Fruit fly (Drosophila melanogaster) whole organism, embryonic: ENCODE measurements around the gene ppk24.

ENCODE experiments used
- Aef1 ChIP-seq: fragments of 200-800 bp; sonication (Bioruptor generic); IDR thresholded peaks from 3 replicates; pipeline ENCODE4 v1.3.6; 2022; ENCODE audit warnings: missing biosample characterization, missing genetic modification characterization
- Antp ChIP-seq: fragments of 200-800 bp; sonication (Bioruptor generic); optimal IDR thresholded peaks from 3 replicates; lab custom pipeline; 2016; ENCODE audit warnings: missing biosample characterization, missing genetic modification characterization
- BtbVII ChIP-seq: fragments of 200-800 bp; sonication (Bioruptor generic); optimal IDR thresholded peaks from 3 replicates; lab custom pipeline; 2017; ENCODE audit warnings: missing biosample characterization, mild to moderate bottlenecking, missing genetic modification characterization
- CG10147 ChIP-seq: fragments of 200-800 bp; sonication (Bioruptor generic); optimal IDR thresholded peaks from 2 replicates; lab custom pipeline; 2019; ENCODE audit warnings: missing biosample characterization, mild to moderate bottlenecking, missing genetic modification characterization, moderate library complexity
- CG10654 ChIP-seq: fragments of 200-800 bp; sonication (Bioruptor generic); optimal IDR thresholded peaks from 2 replicates; lab custom pipeline; 2016; ENCODE audit warnings: missing biosample characterization, missing genetic modification characterization
- CG11398 ChIP-seq: fragments of 200-800 bp; sonication (Bioruptor generic); optimal IDR thresholded peaks from 2 replicates; lab custom pipeline; 2016; ENCODE audit warnings: missing biosample characterization, missing genetic modification characterization
- CG11723 ChIP-seq: fragments of 200-800 bp; sonication (Bioruptor generic); optimal IDR thresholded peaks from 2 replicates; lab custom pipeline; 2017; ENCODE audit warnings: missing biosample characterization, mild to moderate bottlenecking, missing genetic modification characterization
- CG12659 ChIP-seq: fragments of 200-800 bp; sonication (Bioruptor generic); optimal IDR thresholded peaks from 3 replicates; lab custom pipeline; 2017; ENCODE audit warnings: mild to moderate bottlenecking, missing biosample characterization, missing genetic modification reagents, missing genetic modification characterization
- CG13123 ChIP-seq: fragments of 200-800 bp; sonication (Bioruptor generic); optimal IDR thresholded peaks from 2 replicates; lab custom pipeline; 2016; ENCODE audit warnings: missing biosample characterization, missing genetic modification characterization
- CG14965 ChIP-seq: fragments of 200-800 bp; sonication (Bioruptor generic); optimal IDR thresholded peaks from 2 replicates; lab custom pipeline; 2016; ENCODE audit warnings: missing biosample characterization, missing genetic modification characterization, borderline replicate concordance
- CG18619 ChIP-seq: fragments of 200-800 bp; sonication (Bioruptor generic); optimal IDR thresholded peaks from 3 replicates; lab custom pipeline; 2017; ENCODE audit warnings: missing biosample characterization, mild to moderate bottlenecking, missing genetic modification characterization
- CG2199 ChIP-seq: fragments of 200-800 bp; sonication (Bioruptor generic); IDR thresholded peaks from 3 replicates; pipeline ENCODE4 v1.3.6; 2022; ENCODE audit warnings: missing biosample characterization, missing genetic modification characterization
- CG2875 ChIP-seq: fragments of 200-800 bp; sonication (Bioruptor generic); optimal IDR thresholded peaks from 2 replicates; lab custom pipeline; 2017; ENCODE audit warnings: missing biosample characterization, mild to moderate bottlenecking, missing genetic modification characterization, missing genetic modification reagents
- CG5180 ChIP-seq: fragments of 200-800 bp; sonication (Bioruptor generic); optimal IDR thresholded peaks from 3 replicates; lab custom pipeline; 2017; ENCODE audit warnings: missing biosample characterization, missing genetic modification characterization, mild to moderate bottlenecking, moderate library complexity, missing genetic modification reagents
- CG7928 ChIP-seq: fragments of 200-800 bp; sonication (Bioruptor generic); optimal IDR thresholded peaks from 2 replicates; lab custom pipeline; 2017; ENCODE audit warnings: missing biosample characterization, mild to moderate bottlenecking, missing genetic modification characterization
- CG7963 ChIP-seq: fragments of 200-800 bp; sonication (Bioruptor generic); IDR thresholded peaks from 3 replicates; pipeline ENCODE4 v1.3.6; 2022; ENCODE audit warnings: missing biosample characterization, missing genetic modification characterization; ENCODE audit not compliant: partially characterized antibody
- CG8089 ChIP-seq: fragments of 200-800 bp; sonication (Bioruptor generic); optimal IDR thresholded peaks from 3 replicates; lab custom pipeline; 2016; ENCODE audit warnings: missing biosample characterization, missing genetic modification characterization
- CG8359 ChIP-seq: fragments of 200-800 bp; sonication (Bioruptor generic); optimal IDR thresholded peaks from 2 replicates; lab custom pipeline; 2017; ENCODE audit warnings: missing biosample characterization, mild to moderate bottlenecking, missing genetic modification characterization, borderline replicate concordance
- CG8765 ChIP-seq: fragments of 200-800 bp; sonication (Bioruptor generic); IDR thresholded peaks from 2 replicates; pipeline ENCODE4 v1.3.6; 2022; ENCODE audit warnings: missing biosample characterization, missing genetic modification characterization
- CG9932 ChIP-seq: fragments of 200-800 bp; sonication (Bioruptor generic); IDR thresholded peaks from 2 replicates; pipeline ENCODE4 v1.3.6; 2022; ENCODE audit warnings: missing biosample characterization, missing genetic modification characterization
- Camta ChIP-seq: fragments of 200-800 bp; sonication (Bioruptor generic); optimal IDR thresholded peaks from 2 replicates; lab custom pipeline; 2016; ENCODE audit warnings: missing biosample characterization, missing genetic modification characterization
- Doc2 ChIP-seq: fragments of 200-800 bp; sonication (Bioruptor generic); IDR thresholded peaks from 2 replicates; pipeline ENCODE4 v1.3.6; 2022; ENCODE audit warnings: missing biosample characterization, missing genetic modification characterization
- Dref ChIP-seq: fragments of 200-800 bp; sonication (Bioruptor generic); IDR thresholded peaks from 2 replicates; pipeline ENCODE4 v1.3.6; 2022; ENCODE audit warnings: missing biosample characterization, missing genetic modification characterization
- Fer3 ChIP-seq: fragments of 200-800 bp; sonication (Bioruptor generic); optimal IDR thresholded peaks from 2 replicates; lab custom pipeline; 2018; ENCODE audit warnings: missing biosample characterization, mild to moderate bottlenecking, missing genetic modification characterization, moderate library complexity
- Gug ChIP-seq: fragments of 200-800 bp; sonication (Bioruptor generic); IDR thresholded peaks from 4 replicates; pipeline ENCODE4 v1.3.6; 2022; ENCODE audit warnings: missing biosample characterization, missing genetic modification characterization
- MBD-R2 ChIP-seq: fragments of 200-800 bp; sonication (Bioruptor generic); IDR thresholded peaks from 2 replicates; pipeline ENCODE4 v1.3.6; 2022; ENCODE audit warnings: missing biosample characterization, missing genetic modification characterization
- Med ChIP-seq: fragments of 200-800 bp; sonication (Bioruptor generic); peaks from one replicate; lab custom pipeline; 2016; ENCODE audit warnings: missing biosample characterization, missing genetic modification characterization, mild to moderate bottlenecking, inconsistent platforms, moderate library complexity
- Nf-YB ChIP-seq: fragments of 200-800 bp; sonication (Bioruptor generic); optimal IDR thresholded peaks from 3 replicates; lab custom pipeline; 2019; ENCODE audit warnings: missing biosample characterization, mild to moderate bottlenecking, missing genetic modification characterization, moderate library complexity
- NfI ChIP-seq: fragments of 200-800 bp; sonication (Bioruptor generic); optimal IDR thresholded peaks from 3 replicates; lab custom pipeline; 2018; ENCODE audit warnings: missing biosample characterization, mild to moderate bottlenecking, missing genetic modification characterization, moderate library complexity
- Poxn ChIP-seq: fragments of 200-800 bp; sonication (Bioruptor generic); IDR thresholded peaks from 2 replicates; pipeline ENCODE4 v1.3.6; 2022; ENCODE audit warnings: missing biosample characterization, missing genetic modification characterization
- Xrp1 ChIP-seq: fragments of 200-800 bp; sonication (Bioruptor generic); IDR thresholded peaks from 2 replicates; pipeline ENCODE4 v1.3.6; 2022; ENCODE audit warnings: missing biosample characterization, missing genetic modification characterization
- ap ChIP-seq: fragments of 200-800 bp; sonication (Bioruptor generic); IDR thresholded peaks from 2 replicates; pipeline ENCODE4 v1.3.6; 2022; ENCODE audit warnings: missing biosample characterization, missing genetic modification characterization
- bab2 ChIP-seq: fragments of 200-800 bp; sonication (Bioruptor generic); optimal IDR thresholded peaks from 2 replicates; lab custom pipeline; 2016; ENCODE audit warnings: missing biosample characterization, missing genetic modification characterization
- emc ChIP-seq: fragments of 200-800 bp; sonication (Bioruptor generic); optimal IDR thresholded peaks from 2 replicates; lab custom pipeline; 2016; ENCODE audit warnings: missing biosample characterization, missing genetic modification characterization
- ewg ChIP-seq: fragments of 200-800 bp; sonication (Bioruptor generic); optimal IDR thresholded peaks from 3 replicates; lab custom pipeline; 2017; ENCODE audit warnings: mild to moderate bottlenecking, missing biosample characterization, missing genetic modification reagents, missing genetic modification characterization
- gsb ChIP-seq: fragments of 200-800 bp; sonication (Bioruptor generic); IDR thresholded peaks from 2 replicates; pipeline ENCODE4 v1.3.6; 2022; ENCODE audit warnings: missing biosample characterization, missing genetic modification characterization
- jing ChIP-seq: fragments of 200-800 bp; sonication (Bioruptor generic); optimal IDR thresholded peaks from 2 replicates; lab custom pipeline; 2018; ENCODE audit warnings: missing biosample characterization, mild to moderate bottlenecking, missing genetic modification characterization
- kni ChIP-seq: fragments of 200-800 bp; sonication (Bioruptor generic); optimal IDR thresholded peaks from 3 replicates; lab custom pipeline; 2017; ENCODE audit warnings: mild to moderate bottlenecking, missing biosample characterization, missing genetic modification reagents, missing genetic modification characterization
- lov ChIP-seq, 2 experiments: fragments of 200-800 bp in 1 of 2; fragments of >200 bp in 1 of 2; sonication (Bioruptor generic) in 1 of 2; IDR thresholded peaks in 1 of 2; optimal IDR thresholded peaks in 1 of 2; 2 replicates in 1 of 2; 3 replicates in 1 of 2; pipeline versions ENCODE4 v1.3.6 to Lab custom; 2017 to 2022; ENCODE audit warnings: missing biosample characterization in 1 of 2, missing genetic modification characterization in 1 of 2
- mirr ChIP-seq: fragments of 200-800 bp; sonication (Bioruptor generic); optimal IDR thresholded peaks from 3 replicates; lab custom pipeline; 2018; ENCODE audit warnings: missing biosample characterization, mild to moderate bottlenecking, missing genetic modification characterization
- nerfin-1 ChIP-seq: fragments of 200-800 bp; sonication (Bioruptor generic); optimal IDR thresholded peaks from 3 replicates; lab custom pipeline; 2019; ENCODE audit warnings: missing biosample characterization, mild to moderate bottlenecking, missing genetic modification characterization, moderate library complexity
- otp ChIP-seq: fragments of 200-800 bp; sonication (Bioruptor generic); IDR thresholded peaks from 3 replicates; pipeline ENCODE4, ENCODE4 v1.3.6; 2022; ENCODE audit warnings: missing biosample characterization, missing genetic modification characterization
- sim ChIP-seq: fragments of 200-800 bp; sonication (Bioruptor generic); IDR thresholded peaks from 2 replicates; pipeline ENCODE4 v1.3.6; 2022; ENCODE audit warnings: missing biosample characterization, missing genetic modification characterization
- stwl ChIP-seq: fragments of 200-800 bp; sonication (Bioruptor generic); optimal IDR thresholded peaks from 3 replicates; lab custom pipeline; 2018; ENCODE audit warnings: missing biosample characterization, mild to moderate bottlenecking, missing genetic modification characterization, moderate library complexity
- ttk ChIP-seq: fragments of 200-800 bp; sonication (Bioruptor generic); IDR thresholded peaks from 2 replicates; pipeline ENCODE4 v2.1.2; 2022; ENCODE audit warnings: missing biosample characterization, missing genetic modification characterization
- twi ChIP-seq: fragments of 200-800 bp; optimal IDR thresholded peaks from 2 replicates; lab custom pipeline; 2019; ENCODE audit warnings: missing biosample characterization, mild to moderate bottlenecking, missing genetic modification characterization, moderate library complexity
- wek ChIP-seq: fragments of 200-800 bp; sonication (Bioruptor generic); optimal IDR thresholded peaks from 3 replicates; lab custom pipeline; 2018; ENCODE audit warnings: missing biosample characterization, mild to moderate bottlenecking, missing genetic modification characterization, moderate library complexity
- z ChIP-seq: fragments of 200-800 bp; sonication (Bioruptor generic); IDR thresholded peaks from 3 replicates; pipeline ENCODE4 v1.3.6; 2022; ENCODE audit warnings: missing biosample characterization, missing genetic modification characterization
- zen2 ChIP-seq: fragments of 200-800 bp; sonication (Bioruptor generic); IDR thresholded peaks from 3 replicates; pipeline ENCODE4 v1.3.6; 2022; ENCODE audit warnings: missing biosample characterization, missing genetic modification characterization; ENCODE audit not compliant: partially characterized antibody

Gene ppk24

DNA sequence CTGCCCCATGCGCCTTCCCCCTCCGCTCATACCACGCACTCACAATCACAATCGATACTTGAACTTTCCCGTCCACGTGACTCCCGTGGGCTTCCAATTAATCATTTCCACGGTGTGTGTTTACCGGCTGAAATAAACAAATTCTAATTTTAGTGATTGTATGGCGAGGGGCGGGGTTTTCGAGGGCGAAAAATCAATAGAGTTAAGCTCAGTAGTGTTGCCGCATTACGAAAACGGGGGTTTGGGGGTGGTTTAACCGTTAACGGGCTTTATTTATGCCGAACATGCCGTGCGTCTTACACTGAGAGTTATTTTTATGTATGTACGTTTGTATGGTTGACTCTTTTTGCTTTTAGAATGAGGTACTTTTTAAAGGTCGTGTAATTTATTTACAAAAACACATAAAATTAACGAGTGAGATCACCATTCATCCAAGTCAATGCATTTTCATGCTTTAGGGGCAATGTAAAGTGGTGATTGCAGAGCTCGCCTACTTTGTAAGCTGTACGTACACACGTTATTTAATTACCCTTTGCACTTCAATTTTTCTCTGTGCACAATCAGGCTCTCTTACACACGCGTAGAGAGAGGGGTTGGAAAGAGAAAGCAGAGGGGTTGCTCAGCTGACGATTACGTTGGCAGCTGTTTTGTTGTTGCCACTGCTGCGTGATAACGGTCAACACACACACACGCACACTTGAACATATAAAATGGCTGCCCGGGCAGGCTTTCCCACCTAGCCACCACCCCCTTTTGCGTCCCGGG lies 43.2 kb upstream of the ppk24 start (continued):
- TF ChIP-seq gsb (GFP tag; lab: Robert Waterston, UW): no peak
- TF ChIP-seq CG9932: no peak
- TF ChIP-seq ap (GFP tag; lab: Robert Waterston, UW): no peak
- peak; percentile 62 for TF ChIP-seq wek (GFP tag; lab: Kevin White, UChicago)
- TF ChIP-seq CG7963 (GFP tag; lab: Robert Waterston, UW): no peak
- TF ChIP-seq ttk (GFP tag; lab: Robert Waterston, UW): no peak
- no peak for TF ChIP-seq CG2199 (GFP tag; lab: Robert Waterston, UW)
- peak; percentile 52 for TF ChIP-seq kni
- peak; percentile 70 for TF ChIP-seq CG11398 (GFP tag; lab: Kevin White, UChicago)
- TF ChIP-seq Dref: no peak
- no peak for TF ChIP-seq Aef1
- peak; percentile 89 for TF ChIP-seq CG18619
- peak; percentile 88 for TF ChIP-seq CG10147 (GFP tag; lab: Kevin White, UChicago)
- peak; percentile 67 for TF ChIP-seq nerfin-1 (tag; lab: Kevin White, UChicago)
- peak; percentile 53 for TF ChIP-seq CG13123 (GFP tag; lab: Kevin White, UChicago)
- peak; percentile 70 for TF ChIP-seq BtbVII (GFP tag; lab: Kevin White, UChicago)
- no peak for TF ChIP-seq CG14965 (GFP tag; lab: Kevin White, UChicago)
- no peak for TF ChIP-seq Poxn
- peak; percentile 85 for TF ChIP-seq ewg (GFP tag; lab: Kevin White, UChicago)
- TF ChIP-seq MBD-R2 (GFP tag; lab: Robert Waterston, UW): no peak
- peak; percentile 66 for TF ChIP-seq Nf-YB (GFP tag; lab: Kevin White, UChicago)
- peak; percentile 97 for TF ChIP-seq Med (GFP tag; lab: Kevin White, UChicago)
- TF ChIP-seq mirr (GFP tag; lab: Kevin White, UChicago): peak; percentile 14
- TF ChIP-seq CG8765 (GFP tag; lab: Robert Waterston, UW): no peak
- no peak for TF ChIP-seq jing (GFP tag; lab: Kevin White, UChicago)
- TF ChIP-seq lov (optimal IDR thresholded peaks at IDR 0.05; lab: Kevin White, UChicago): no peak
- TF ChIP-seq lov (GFP tag; IDR thresholded peaks at IDR 0.05; lab: Robert Waterston, UW): no peak
- no peak for TF ChIP-seq stwl (tag; lab: Kevin White, UChicago)
- peak; percentile 73 for TF ChIP-seq CG2875 (GFP tag; lab: Kevin White, UChicago)
- TF ChIP-seq CG12659 (GFP tag; lab: Kevin White, UChicago): peak; percentile 87
- TF ChIP-seq CG10654 (GFP tag; lab: Kevin White, UChicago): peak; percentile 61
- peak; percentile 61 for TF ChIP-seq CG11723
- no peak for TF ChIP-seq z (GFP tag; lab: Robert Waterston, UW)
- TF ChIP-seq sim: no peak
- peak; percentile 75 for TF ChIP-seq CG8089 (GFP tag; lab: Kevin White, UChicago)
- peak; percentile 72 for TF ChIP-seq twi (tag; lab: Kevin White, UChicago)
- no peak for TF ChIP-seq otp (GFP tag; lab: Robert Waterston, UW)
- TF ChIP-seq CG5180 (GFP tag; lab: Kevin White, UChicago): peak; percentile 66
- peak; percentile 64 for TF ChIP-seq CG8359 (GFP tag; lab: Kevin White, UChicago)
- peak; percentile 83 for TF ChIP-seq NfI (GFP tag; lab: Kevin White, UChicago)
- TF ChIP-seq Camta (GFP tag; lab: Kevin White, UChicago): peak; percentile 86
- TF ChIP-seq zen2 (GFP tag; lab: Robert Waterston, UW): no peak
- TF ChIP-seq bab2 (GFP tag; lab: Kevin White, UChicago): peak; percentile 89
- TF ChIP-seq Doc2 (GFP tag; lab: Robert Waterston, UW): no peak
- TF ChIP-seq emc (GFP tag; lab: Kevin White, UChicago): peak; percentile 77
- no peak for TF ChIP-seq Xrp1 (GFP tag; lab: Robert Waterston, UW)
- peak; percentile 89 for TF ChIP-seq Antp (GFP tag; lab: Kevin White, UChicago)
- TF ChIP-seq Fer3 (tag; lab: Kevin White, UChicago): peak; percentile 85
- TF ChIP-seq CG7928: peak; percentile 50
- TF ChIP-seq Gug (GFP tag; lab: Robert Waterston, UW): peak; percentile 58; the same call in 3 of the 4 replicates
